Worm (Caenorhabditis elegans): ENCODE results near the gene R05G6.3.

DNA sequence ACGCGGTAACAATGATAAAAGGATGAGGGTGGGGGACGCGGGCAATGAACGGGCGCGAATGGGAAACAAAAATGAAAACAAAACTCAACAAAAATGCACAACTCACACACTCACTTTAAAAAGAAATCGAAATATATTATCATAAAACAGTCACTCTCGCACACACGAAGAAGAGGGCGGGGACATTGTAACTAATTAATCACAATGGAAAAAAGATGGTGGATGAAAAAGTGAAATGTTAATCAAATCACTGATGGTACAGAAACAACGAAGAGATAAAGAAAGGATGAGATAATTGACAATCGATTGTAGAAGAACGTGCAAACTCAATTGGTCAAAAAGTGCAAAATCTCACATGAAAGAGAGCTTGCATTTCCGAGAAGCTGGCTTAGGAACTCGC lies 42.9 kb downstream of the R05G6.3 start:
- TF ChIP-seq sem-2 (GFP tag; optimal IDR thresholded peaks at IDR 0.05): no peak
- TF ChIP-seq nhr-76 (tag; optimal IDR thresholded peaks at IDR 0.05): no peak
- no peak for TF ChIP-seq sptf-1 (tag; optimal IDR thresholded peaks at IDR 0.05)
- TF ChIP-seq unc-39 (tag; optimal IDR thresholded peaks at IDR 0.05): no peak
- no peak for TF ChIP-seq cnd-1 (tag; optimal IDR thresholded peaks at IDR 0.05)
- no peak for TF ChIP-seq mls-2 (tag; optimal IDR thresholded peaks at IDR 0.05)
- no peak for TF ChIP-seq bed-3 (GFP tag; optimal IDR thresholded peaks at IDR 0.05)
- no peak for TF ChIP-seq nhr-237 (tag; optimal IDR thresholded peaks at IDR 0.05)
- no peak for TF ChIP-seq mep-1 (tag; optimal IDR thresholded peaks at IDR 0.05)
- TF ChIP-seq ztf-11 (tag; optimal IDR thresholded peaks at IDR 0.05): no peak
- TF ChIP-seq elt-3 (tag; optimal IDR thresholded peaks at IDR 0.05): no peak
